Worm (Caenorhabditis elegans): ENCODE measurements around the gene ptr-15.

Gene ptr-15

DNA sequence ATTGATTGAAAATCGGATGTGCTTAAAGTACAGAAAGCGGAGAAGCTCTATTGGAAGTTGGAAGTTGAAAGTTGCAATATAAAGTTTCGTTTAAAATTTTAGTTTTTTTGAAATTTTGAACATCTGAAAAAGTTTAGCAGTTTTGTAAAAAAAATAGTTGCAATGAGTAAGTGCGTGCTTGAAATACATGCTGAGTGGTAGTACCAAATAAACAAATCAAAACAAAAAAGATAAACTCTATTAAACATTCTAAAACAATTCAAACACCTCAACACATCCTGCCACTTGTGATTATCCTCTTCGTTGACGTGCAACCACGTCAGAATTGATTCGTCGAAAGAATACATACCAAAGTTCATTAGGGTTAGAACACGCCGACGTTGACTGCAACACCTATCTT is 50.5 kb downstream of the ptr-15 start (continued):
- TF ChIP-seq pqm-1 (tag; optimal IDR thresholded peaks at IDR 0.05) (no peak), ztf-4 (tag; optimal IDR thresholded peaks at IDR 0.05) (no peak), vab-15 (tag; optimal IDR thresholded peaks at IDR 0.05) (no peak)

DNA sequence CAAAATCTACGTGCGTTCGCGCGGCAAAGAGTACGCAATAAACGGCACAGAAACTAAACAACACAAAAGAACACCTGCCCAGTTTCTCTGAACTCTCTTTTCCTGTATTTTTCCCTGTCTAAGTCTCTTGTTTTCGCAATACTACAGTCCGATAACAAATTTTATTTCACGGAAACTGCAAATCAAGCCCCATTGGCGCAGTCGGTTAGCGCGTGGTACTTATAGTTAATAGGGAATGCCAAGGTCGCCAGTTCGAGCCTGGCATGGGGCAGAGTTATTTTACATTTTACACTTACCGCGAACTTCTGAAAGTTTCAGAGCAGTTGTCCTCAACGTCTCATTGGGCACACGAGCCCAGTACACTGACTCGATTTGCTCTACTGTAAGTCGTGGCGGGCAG is 52.5 kb downstream of the ptr-15 start:
- no peak for TF ChIP-seq egl-13 (tag; optimal IDR thresholded peaks at IDR 0.05)
- no peak for TF ChIP-seq ets-5 (GFP tag; IDR thresholded peaks at IDR 0.05)
- TF ChIP-seq pax-3 (tag; optimal IDR thresholded peaks at IDR 0.05), result no peak
- no peak for TF ChIP-seq hlh-17 (GFP tag; optimal IDR thresholded peaks at IDR 0.05; ENCODE audit: borderline replicate concordance)
- no peak for TF ChIP-seq pqm-1 (tag; optimal IDR thresholded peaks at IDR 0.05)
- TF ChIP-seq ces-1 (GFP tag; optimal IDR thresholded peaks at IDR 0.05), result no peak
- no peak for TF ChIP-seq nhr-76 (tag; optimal IDR thresholded peaks at IDR 0.05)
- no peak for TF ChIP-seq ceh-8 (GFP tag; optimal IDR thresholded peaks at IDR 0.05)
- TF ChIP-seq blmp-1 (tag; optimal IDR thresholded peaks at IDR 0.05), result no peak
- TF ChIP-seq elt-3 (tag; optimal IDR thresholded peaks at IDR 0.05), result no peak
- TF ChIP-seq irx-1 (tag; optimal IDR thresholded peaks at IDR 0.05), result no peak
- no peak for TF ChIP-seq lir-3 (tag; optimal IDR thresholded peaks at IDR 0.05; ENCODE audit: poor library complexity)
- TF ChIP-seq lsy-2 (tag; optimal IDR thresholded peaks at IDR 0.05), result no peak
- TF ChIP-seq sox-4 (tag; optimal IDR thresholded peaks at IDR 0.05), result no peak
